Worm (Caenorhabditis elegans): Measurements from ENCODE around the gene eef-1G.
A peak's percentile ranks its signal among the peaks of the same experiment; 100 is the strongest.

Gene eef-1G

ce11 chrV:10967594-10968273, 2.2 kb downstream of the eef-1G start (continued):
- TF ChIP-seq ztf-18 (tag; optimal IDR thresholded peaks at IDR 0.05) (no peak), lin-26 (GFP tag; IDR thresholded peaks at IDR 0.05) (peak; percentile 17; the same call in 1 of the 2 replicates), chd-7 (tag; optimal IDR thresholded peaks at IDR 0.05) (peak; percentile 57), lin-54 (GFP tag; optimal IDR thresholded peaks at IDR 0.05) (peak; percentile 47), lin-35 (GFP tag; optimal IDR thresholded peaks at IDR 0.05) (peak in 1 of 3 experiments; percentile 55), ets-4 (GFP tag; optimal IDR thresholded peaks at IDR 0.05) (peak; percentile 72), nhr-80 (tag; optimal IDR thresholded peaks at IDR 0.05) (peak; percentile 99), nhr-120 (GFP tag; IDR thresholded peaks at IDR 0.05) (0 out of 2 replicates have a peak, but pooled peaks have one; percentile 10), tbp1 (GFP tag; optimal IDR thresholded peaks at IDR 0.05) (no peak), rec-8 (tag; optimal IDR thresholded peaks at IDR 0.05) (no peak), repo-1 (tag; optimal IDR thresholded peaks at IDR 0.05) (peak; percentile 74), ceh-100 (GFP tag; IDR thresholded peaks at IDR 0.05) (0 out of 2 replicates have a peak, but pooled peaks have one; percentile 18), F39B2.1 (GFP tag; IDR thresholded peaks at IDR 0.05) (peak; percentile 56; the same call in 1 of the 2 replicates), ceh-58 (GFP tag; IDR thresholded peaks at IDR 0.05) (no peak), snpc-3.4 (tag; optimal IDR thresholded peaks at IDR 0.05) (peak; percentile 79), F37B4.10 (GFP tag; IDR thresholded peaks at IDR 0.05) (no peak), him-1 (tag; optimal IDR thresholded peaks at IDR 0.05) (peak; percentile 76), akir-1 (GFP tag; optimal IDR thresholded peaks at IDR 0.05) (no peak), lsy-27 (tag; optimal IDR thresholded peaks at IDR 0.05; ENCODE audit: borderline replicate concordance, insufficient read depth) (no peak), tbx-9 (tag; optimal IDR thresholded peaks at IDR 0.05; ENCODE audit: borderline replicate concordance) (no peak), Y79H2A.3 (GFP tag; conservative IDR thresholded peaks at IDR 0.05) (no peak), egl-18 (GFP tag; IDR thresholded peaks at IDR 0.05) (no peak), ceh-91 (GFP tag; IDR thresholded peaks at IDR 0.05) (no peak), ztf-22 (GFP tag; optimal IDR thresholded peaks at IDR 0.05) (peak; percentile 41), let-526 (GFP tag; IDR thresholded peaks at IDR 0.05) (no peak), unc-62 (GFP tag; optimal IDR thresholded peaks at IDR 0.05) (peak; percentile 92), ekl-4 (GFP tag; IDR thresholded peaks at IDR 0.05) (0 out of 2 replicates have a peak, but pooled peaks have one; percentile 26), mcd-1 (GFP tag; IDR thresholded peaks at IDR 0.05) (peak; percentile 22; the same call in 1 of the 2 replicates), B0336.3 (GFP tag; IDR thresholded peaks at IDR 0.05) (no peak; the same call in 1 of the 2 replicates), Y56A3A.18 (GFP tag; IDR thresholded peaks at IDR 0.05) (peak; percentile 39; the same call in 1 of the 2 replicates), madf-6 (GFP tag; IDR thresholded peaks at IDR 0.05) (peak; percentile 69), bed-1 (GFP tag; IDR thresholded peaks at IDR 0.05) (no peak), fkh-3 (tag; optimal IDR thresholded peaks at IDR 0.05) (no peak), nfyb-1 (GFP tag; IDR thresholded peaks at IDR 0.05) (peak; percentile 52; the same call in 1 of the 2 replicates), efl-1 (GFP tag; optimal IDR thresholded peaks at IDR 0.05) (no peak), tlf-1 (GFP tag; optimal IDR thresholded peaks at IDR 0.05) (peak; percentile 50), F49E8.2 (tag; optimal IDR thresholded peaks at IDR 0.05; ENCODE audit: insufficient read depth) (peak; percentile 83), snpc-4 (GFP tag; optimal IDR thresholded peaks at IDR 0.05) (no peak), snpc-4 (tag; optimal IDR thresholded peaks at IDR 0.05) (peak in 1 of 4 experiments; percentile 51), pbrm-1 (GFP tag; IDR thresholded peaks at IDR 0.05) (peak; percentile 34; the same call in 1 of the 2 replicates), atf-7 (tag; optimal IDR thresholded peaks at IDR 0.05) (peak; percentile 78), Y53G8AR.9 (GFP tag; conservative IDR thresholded peaks at IDR 0.05) (0 out of 2 replicates have a peak, but pooled peaks have one; percentile 66), nhr-90 (tag; optimal IDR thresholded peaks at IDR 0.05) (no peak), F10E7.11 (tag; optimal IDR thresholded peaks at IDR 0.05) (no peak), T07F8.4 (tag; optimal IDR thresholded peaks at IDR 0.05) (peak; percentile 38), ceh-27 (GFP tag; optimal IDR thresholded peaks at IDR 0.05) (no peak), egrh-3 (GFP tag; IDR thresholded peaks at IDR 0.05) (no peak)

Data from whole organism, young adult.